Worm (Caenorhabditis elegans) whole organism, L4 larva: ENCODE results near the gene F28H7.2.

Source experiments
- ceh-82 ChIP-seq: sonication (generic microtip); optimal IDR thresholded peaks from 2 replicates; lab custom pipeline; 2017; ENCODE audit warnings: missing biosample characterization, missing genetic modification characterization
- egl-27 ChIP-seq: sonication (generic microtip); optimal IDR thresholded peaks from 3 replicates; lab custom pipeline; 2017; ENCODE audit warnings: missing biosample characterization, missing genetic modification reagents, missing genetic modification characterization
- lsy-2 ChIP-seq, 2 experiments: fragments of 150-350 bp in 1 of 2; sonication (generic microtip) in 1 of 2; optimal IDR thresholded peaks; 2 replicates each; lab custom pipeline; 2014 to 2017; ENCODE audit warnings: missing biosample characterization in 2 of 2, missing genetic modification characterization in 2 of 2
- mes-2 ChIP-seq: sonication (generic microtip); optimal IDR thresholded peaks from 2 replicates; lab custom pipeline; 2016; ENCODE audit warnings: missing genotype, mild to moderate bottlenecking, missing genetic modification characterization, missing compliant biosample characterization; ENCODE audit not compliant: poor library complexity, severe bottlenecking
- nhr-42 ChIP-seq: fragments of 200-800 bp; sonication (Bioruptor generic); IDR thresholded peaks from 2 replicates; pipeline ENCODE4 v1.3.6; 2022; ENCODE audit warnings: missing genetic modification characterization, missing compliant biosample characterization
- nhr-48 ChIP-seq: sonication (generic microtip); optimal IDR thresholded peaks from 2 replicates; lab custom pipeline; 2016; ENCODE audit warnings: mild to moderate bottlenecking, missing genetic modification characterization, missing compliant biosample characterization
- nhr-77 ChIP-seq: fragments of 150-350 bp; optimal IDR thresholded peaks from 2 replicates; lab custom pipeline; 2014; ENCODE audit warnings: missing biosample characterization, missing genetic modification characterization
- unc-130 ChIP-seq: sonication (generic microtip); optimal IDR thresholded peaks from 2 replicates; lab custom pipeline; 2016; ENCODE audit warnings: missing genetic modification reagents, missing genetic modification characterization, missing compliant biosample characterization
- ztf-11 ChIP-seq: fragments of 150-350 bp; optimal IDR thresholded peaks from 2 replicates; lab custom pipeline; 2014; ENCODE audit warnings: missing biosample characterization, missing genetic modification characterization

ce11 chrV:10714630-10715029, 33.1 kb upstream of the F28H7.2 start:
- TF ChIP-seq mes-2 (no peak), nhr-77 (tag; lab: Kevin White, UChicago) (no peak), ztf-11 (tag; lab: Kevin White, UChicago) (no peak), lsy-2 (tag; optimal IDR thresholded peaks at IDR 0.05; lab: Kevin White, UChicago) (no peak), nhr-48 (no peak), ceh-82 (tag; lab: Kevin White, UChicago) (no peak), egl-27 (tag; lab: Kevin White, UChicago) (no peak), nhr-42 (GFP tag; lab: Robert Waterston, UW) (no peak), unc-130 (GFP tag; lab: Kevin White, UChicago) (no peak)
